Worm (Caenorhabditis elegans) whole organism, L4 larva: ENCODE results near the gene snrp-200.

Source experiments
- D1046.2 ChIP-seq: fragments of 200-800 bp; sonication (Bioruptor generic); IDR thresholded peaks from 2 replicates; pipeline ENCODE4 v1.3.6; 2022; ENCODE audit warnings: missing genetic modification characterization, missing compliant biosample characterization
- F37D6.2 ChIP-seq: sonication (generic microtip); optimal IDR thresholded peaks from 2 replicates; lab custom pipeline; 2016; ENCODE audit warnings: mild to moderate bottlenecking, missing genetic modification characterization, missing compliant biosample characterization
- ZK546.5 ChIP-seq, 2 experiments: sonication (generic microtip); optimal IDR thresholded peaks; 2 replicates each; lab custom pipeline; 2017; ENCODE audit warnings: missing biosample characterization in 2 of 2, missing genetic modification characterization in 2 of 2
- hlh-11 ChIP-seq: fragments of 200-800 bp; sonication (Bioruptor generic); optimal IDR thresholded peaks from 2 replicates; lab custom pipeline; 2018; ENCODE audit warnings: mild to moderate bottlenecking, missing genetic modification characterization, missing compliant biosample characterization
- nhr-237 ChIP-seq: sonication (generic microtip); optimal IDR thresholded peaks from 2 replicates; lab custom pipeline; 2017; ENCODE audit warnings: missing biosample characterization, missing genetic modification characterization
- nhr-28 ChIP-seq: fragments of 150-350 bp; optimal IDR thresholded peaks from 2 replicates; lab custom pipeline; 2014; ENCODE audit warnings: missing biosample characterization, missing genetic modification characterization
- nhr-6 ChIP-seq: fragments of 150-350 bp; optimal IDR thresholded peaks from 2 replicates; lab custom pipeline; 2014; ENCODE audit warnings: missing biosample characterization, missing genetic modification characterization
- pha-4 ChIP-seq, 2 experiments: fragments of 150-350 bp in 1 of 2; fragments of 200-800 bp in 1 of 2; sonication (Bioruptor generic) in 1 of 2; IDR thresholded peaks in 1 of 2; optimal IDR thresholded peaks in 1 of 2; 2 replicates each; pipeline versions ENCODE4 v1.3.6 to Lab custom; 2014 to 2022; ENCODE audit warnings: missing genetic modification characterization in 2 of 2, missing genetic modification reagents in 2 of 2, missing biosample characterization in 1 of 2, missing compliant biosample characterization in 1 of 2
- rbr-2 ChIP-seq: sonication (generic microtip); optimal IDR thresholded peaks from 2 replicates; lab custom pipeline; 2016; ENCODE audit warnings: missing genotype, missing genetic modification characterization, missing compliant biosample characterization
- snpc-4 ChIP-seq: fragments of 150-350 bp; optimal IDR thresholded peaks from 2 replicates; lab custom pipeline; 2014; ENCODE audit warnings: missing biosample characterization, missing genetic modification characterization
- tra-1 ChIP-seq: fragments of 200-800 bp; sonication (Bioruptor generic); IDR thresholded peaks from 2 replicates; pipeline ENCODE4 v1.3.6; 2022; ENCODE audit warnings: missing genetic modification reagents, missing genetic modification characterization, missing compliant biosample characterization

- no peak for TF ChIP-seq pha-4 (GFP tag; IDR thresholded peaks at IDR 0.05; lab: Robert Waterston, UW)
- no peak for TF ChIP-seq pha-4 (tag; optimal IDR thresholded peaks at IDR 0.05; lab: Kevin White, UChicago)
- TF ChIP-seq D1046.2 (GFP tag; lab: Robert Waterston, UW), result no peak
- TF ChIP-seq rbr-2 (tag; lab: Kevin White, UChicago), result no peak
- no peak for TF ChIP-seq F37D6.2 (tag; lab: Kevin White, UChicago)
- TF ChIP-seq snpc-4, result no peak
- TF ChIP-seq nhr-6 (tag; lab: Kevin White, UChicago), result no peak
- no peak for TF ChIP-seq ZK546.5 (tag; optimal IDR thresholded peaks at IDR 0.05; lab: Kevin White, UChicago)
- no peak for TF ChIP-seq nhr-28 (tag; lab: Kevin White, UChicago)
- TF ChIP-seq hlh-11 (tag; lab: Kevin White, UChicago), result no peak
- TF ChIP-seq nhr-237 (tag; lab: Kevin White, UChicago), result no peak
- TF ChIP-seq tra-1 (GFP tag; lab: Robert Waterston, UW), result no peak
Observed at ce11 chrII:12677710-12677974, 59.1 kb downstream of the snrp-200 start, which contains the start of gene Y38E10A.22.
